Worm (Caenorhabditis elegans) whole organism, midembryonic: ENCODE data around the gene T28C6.11.
A peak's percentile ranks its signal among the peaks of the same experiment; 100 is the strongest.

ENCODE experiments used
- T22C8.4 ChIP-seq: fragments of 200-800 bp; sonication (Bioruptor generic); IDR thresholded peaks from 2 replicates; pipeline ENCODE4 v1.3.6; 2022; ENCODE audit warnings: missing genetic modification characterization, missing compliant biosample characterization
- cog-1 ChIP-seq: sonication (generic microtip); optimal IDR thresholded peaks from 2 replicates; lab custom pipeline; 2016; ENCODE audit warnings: missing genetic modification characterization, missing compliant biosample characterization
- flt-1 ChIP-seq: fragments of 200-800 bp; sonication (Bioruptor generic); IDR thresholded peaks from 2 replicates; pipeline ENCODE4 v1.3.6; 2022; ENCODE audit warnings: missing genetic modification characterization, missing compliant biosample characterization
- klf-2 ChIP-seq: fragments of 200-800 bp; sonication (Bioruptor generic); conservative IDR thresholded peaks from 2 replicates; pipeline ENCODE4 v1.3.6; 2022; ENCODE audit warnings: missing genetic modification reagents, missing genetic modification characterization, missing compliant biosample characterization
- med-1 ChIP-seq: sonication (generic microtip); optimal IDR thresholded peaks from 2 replicates; lab custom pipeline; 2017; ENCODE audit warnings: missing genetic modification characterization, mild to moderate bottlenecking, missing compliant biosample characterization, antibody characterized with exemption, missing genetic modification reagents; ENCODE audit not compliant: insufficient read depth
- ref-1 ChIP-seq: fragments of 200-800 bp; sonication (Bioruptor generic); conservative IDR thresholded peaks from 2 replicates; pipeline ENCODE4 v1.3.6; 2022; ENCODE audit warnings: missing genetic modification reagents, missing genetic modification characterization, missing compliant biosample characterization
- tab-1 ChIP-seq: fragments of 200-800 bp; sonication (Bioruptor generic); IDR thresholded peaks from 2 replicates; pipeline ENCODE4 v1.3.6; 2022; ENCODE audit warnings: missing genetic modification characterization, missing compliant biosample characterization
- ztf-23 ChIP-seq: fragments of 200-800 bp; sonication (Bioruptor generic); IDR thresholded peaks from 2 replicates; pipeline ENCODE4 v1.3.6; 2022; ENCODE audit warnings: missing genetic modification reagents, missing genetic modification characterization, missing compliant biosample characterization
- ztf-29 ChIP-seq: fragments of 200-800 bp; sonication (Bioruptor generic); IDR thresholded peaks from 2 replicates; pipeline ENCODE4 v1.3.6; 2022; ENCODE audit warnings: missing genetic modification reagents, missing genetic modification characterization, missing compliant biosample characterization

Gene T28C6.11

ce11 chrIV:8816617-8817016 lies 23.4 kb downstream of the T28C6.11 start:
- TF ChIP-seq flt-1 (GFP tag; lab: Robert Waterston, UW) (0 out of 2 replicates have a peak, but pooled peaks have one; percentile 20), tab-1 (GFP tag; lab: Robert Waterston, UW) (no peak), ref-1 (GFP tag; lab: Robert Waterston, UW) (no peak), T22C8.4 (GFP tag; lab: Robert Waterston, UW) (no peak), klf-2 (no peak), ztf-23 (GFP tag; lab: Robert Waterston, UW) (0 out of 2 replicates have a peak, but pooled peaks have one; percentile 10)

- no peak for TF ChIP-seq flt-1 (GFP tag; lab: Robert Waterston, UW)
These were observed 24.0 kb downstream of the T28C6.11 start, which contains the start of gene grsp-2 for ce11 chrIV:8816029-8816428. TSS of gene grsp-2 (plus strand) at chrIV:8816329.

ce11 chrIV:8815162-8815561 lies 24.9 kb downstream of the T28C6.11 start:
- TF ChIP-seq med-1 (no peak), flt-1 (GFP tag; lab: Robert Waterston, UW) (no peak), ref-1 (GFP tag; lab: Robert Waterston, UW) (no peak), tab-1 (GFP tag; lab: Robert Waterston, UW) (no peak), ztf-29 (no peak), ztf-23 (GFP tag; lab: Robert Waterston, UW) (no peak), cog-1 (tag; lab: Kevin White, UChicago) (no peak), klf-2 (no peak), T22C8.4 (GFP tag; lab: Robert Waterston, UW) (no peak)

- TF ChIP-seq ztf-23 (GFP tag; lab: Robert Waterston, UW) = no peak
- TF ChIP-seq ref-1 (GFP tag; lab: Robert Waterston, UW) = no peak
- no peak for TF ChIP-seq med-1
- TF ChIP-seq klf-2 = no peak
- TF ChIP-seq tab-1 (GFP tag; lab: Robert Waterston, UW) = no peak
- TF ChIP-seq ztf-29 = no peak
- no peak for TF ChIP-seq cog-1 (tag; lab: Kevin White, UChicago)
- TF ChIP-seq T22C8.4 (GFP tag; lab: Robert Waterston, UW) = no peak
- no peak for TF ChIP-seq flt-1 (GFP tag; lab: Robert Waterston, UW)
These were observed 26.4 kb downstream of the T28C6.11 start, which contains the start of gene exc-5 for ce11 chrIV:8813614-8814013. TSS of gene exc-5 (minus strand) at chrIV:8813670.

ce11 chrIV:8807327-8807726 lies 32.7 kb downstream of the T28C6.11 start:
- TF ChIP-seq tab-1 (GFP tag; lab: Robert Waterston, UW) (no peak), flt-1 (GFP tag; lab: Robert Waterston, UW) (no peak), ztf-23 (GFP tag; lab: Robert Waterston, UW) (no peak), ztf-29 (no peak), ref-1 (GFP tag; lab: Robert Waterston, UW) (no peak), med-1 (no peak), klf-2 (no peak), T22C8.4 (GFP tag; lab: Robert Waterston, UW) (no peak), cog-1 (tag; lab: Kevin White, UChicago) (no peak)

- TF ChIP-seq cog-1 (tag; lab: Kevin White, UChicago) = no peak
- no peak for TF ChIP-seq tab-1 (GFP tag; lab: Robert Waterston, UW)
- no peak for TF ChIP-seq T22C8.4 (GFP tag; lab: Robert Waterston, UW)
These were observed 41.8 kb downstream of the T28C6.11 start, which contains the start of gene clec-182 for ce11 chrIV:8798255-8798654. TSS of gene clec-182 (minus strand) at chrIV:8798355.

- TF ChIP-seq med-1 (no peak), klf-2 (no peak)
These were observed 43.8 kb downstream of the T28C6.11 start for ce11 chrIV:8796246-8796645.

- TF ChIP-seq ref-1 (GFP tag; lab: Robert Waterston, UW) (no peak), ztf-23 (GFP tag; lab: Robert Waterston, UW) (no peak), cog-1 (tag; lab: Kevin White, UChicago) (no peak), ztf-29 (no peak), tab-1 (GFP tag; lab: Robert Waterston, UW) (no peak), med-1 (no peak), T22C8.4 (GFP tag; lab: Robert Waterston, UW) (no peak), klf-2 (no peak), flt-1 (GFP tag; lab: Robert Waterston, UW) (no peak)
These were observed 45.0 kb downstream of the T28C6.11 start for ce11 chrIV:8794895-8795665.

- TF ChIP-seq T22C8.4 (GFP tag; lab: Robert Waterston, UW) (no peak), tab-1 (GFP tag; lab: Robert Waterston, UW) (no peak), cog-1 (tag; lab: Kevin White, UChicago) (no peak), flt-1 (GFP tag; lab: Robert Waterston, UW) (no peak), med-1 (no peak), ztf-23 (GFP tag; lab: Robert Waterston, UW) (no peak), ref-1 (GFP tag; lab: Robert Waterston, UW) (no peak), klf-2 (no peak)
These were observed 46.8 kb downstream of the T28C6.11 start for ce11 chrIV:8793223-8793622.

ce11 chrIV:8792808-8793207 lies 47.3 kb downstream of the T28C6.11 start, which contains the start of gene C33D9.3:
TSS of gene C33D9.3 (minus strand) at chrIV:8792908.
- no peak for TF ChIP-seq ztf-23 (GFP tag; lab: Robert Waterston, UW)
- TF ChIP-seq klf-2 = no peak
- no peak for TF ChIP-seq T22C8.4 (GFP tag; lab: Robert Waterston, UW)
- TF ChIP-seq med-1 = no peak
- TF ChIP-seq flt-1 (GFP tag; lab: Robert Waterston, UW) = no peak
- TF ChIP-seq ztf-29 = no peak
- TF ChIP-seq ref-1 (GFP tag; lab: Robert Waterston, UW) = no peak
- TF ChIP-seq cog-1 (tag; lab: Kevin White, UChicago) = no peak
- TF ChIP-seq tab-1 (GFP tag; lab: Robert Waterston, UW) = no peak
